Worm (Caenorhabditis elegans) whole organism, L4/young adult: ENCODE data around the gene F36H12.10.

Source experiments
- dao-5 ChIP-seq: sonication (generic microtip); optimal IDR thresholded peaks from 2 replicates; lab custom pipeline; 2016; ENCODE audit warnings: missing genotype, missing genetic modification characterization, moderate library complexity, missing compliant biosample characterization
- him-1 ChIP-seq: sonication (generic microtip); optimal IDR thresholded peaks from 2 replicates; lab custom pipeline; 2016; ENCODE audit warnings: missing genotype, missing genetic modification reagents, missing genetic modification characterization, missing compliant biosample characterization

DNA sequence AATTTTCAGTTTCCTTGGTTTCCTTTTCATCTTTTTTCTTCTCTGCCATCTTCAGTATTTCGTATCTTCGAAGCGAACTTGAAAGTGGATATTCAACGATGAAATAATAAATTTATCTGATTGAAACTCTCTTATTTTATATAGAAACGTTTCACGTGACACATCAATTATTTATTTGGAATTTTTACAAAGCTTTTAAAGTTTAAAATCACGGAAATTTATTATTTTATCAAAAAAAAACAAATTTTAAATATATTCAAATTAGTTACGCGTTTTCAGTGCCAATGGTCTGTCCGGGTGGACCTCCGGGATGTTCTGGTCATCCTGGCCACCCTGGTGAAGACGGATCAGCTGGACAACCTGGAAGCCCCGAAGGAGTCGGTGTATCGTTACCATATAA is 48.5 kb upstream of the F36H12.10 start, which contains the start of gene ZK354.7:
- TF ChIP-seq dao-5 (tag; lab: Kevin White, UChicago), result no peak
- TF ChIP-seq him-1, result no peak
